Worm (Caenorhabditis elegans): ENCODE measurements around the gene Y38E10A.22.

Y38E10A.22 gene

ce11 chrII:12668148-12668547 lies 9.5 kb downstream of the Y38E10A.22 start:
- TF ChIP-seq sea-1 (GFP tag; conservative IDR thresholded peaks at IDR 0.05) = no peak
- no peak for TF ChIP-seq hmbx-1 (tag; optimal IDR thresholded peaks at IDR 0.05)
- no peak for TF ChIP-seq B0310.2 (tag; optimal IDR thresholded peaks at IDR 0.05)
- TF ChIP-seq hmg-4 (GFP tag; optimal IDR thresholded peaks at IDR 0.05) = no peak
- TF ChIP-seq pes-1 (GFP tag; IDR thresholded peaks at IDR 0.05) = no peak
- TF ChIP-seq hnd-1 (tag; optimal IDR thresholded peaks at IDR 0.05) = no peak
- no peak for TF ChIP-seq tbx-37 (GFP tag; conservative IDR thresholded peaks at IDR 0.05)

DNA sequence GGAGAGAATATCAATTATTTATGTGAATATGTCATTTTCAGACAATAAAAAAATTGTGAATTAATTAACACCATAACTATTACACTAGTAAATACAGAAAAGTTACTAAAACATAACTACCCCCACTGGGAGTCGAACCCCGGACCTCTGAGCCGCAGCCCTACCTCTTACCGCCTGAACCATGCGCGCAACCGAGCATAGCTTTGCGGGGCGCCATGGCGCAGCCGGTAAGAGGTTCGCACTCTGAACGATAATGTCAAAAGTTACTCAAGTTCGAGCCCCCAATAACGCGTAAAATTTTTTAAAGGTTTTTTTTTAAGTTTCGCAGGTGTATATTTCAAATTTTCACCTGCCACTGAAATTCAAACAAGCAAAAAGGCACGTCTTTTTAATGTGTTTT lies 11.6 kb downstream of the Y38E10A.22 start:
- TF ChIP-seq tbx-11 (GFP tag; IDR thresholded peaks at IDR 0.05) (no peak), tbx-37 (GFP tag; conservative IDR thresholded peaks at IDR 0.05) (no peak), flt-1 (GFP tag; IDR thresholded peaks at IDR 0.05) (no peak), hmg-4 (GFP tag; optimal IDR thresholded peaks at IDR 0.05) (no peak), pes-1 (GFP tag; IDR thresholded peaks at IDR 0.05) (no peak), F13C5.2 (tag; optimal IDR thresholded peaks at IDR 0.05) (no peak), ceh-36 (tag; optimal IDR thresholded peaks at IDR 0.05) (no peak), hnd-1 (tag; optimal IDR thresholded peaks at IDR 0.05) (no peak), B0310.2 (tag; optimal IDR thresholded peaks at IDR 0.05) (no peak), ama-1 (optimal IDR thresholded peaks at IDR 0.05) (no peak), ets-7 (tag; optimal IDR thresholded peaks at IDR 0.05) (no peak), hmbx-1 (tag; optimal IDR thresholded peaks at IDR 0.05) (no peak), sea-1 (GFP tag; conservative IDR thresholded peaks at IDR 0.05) (no peak), scrt-1 (GFP tag; IDR thresholded peaks at IDR 0.05) (no peak), aly-1 (tag; optimal IDR thresholded peaks at IDR 0.05) (no peak), ceh-13 (GFP tag; optimal IDR thresholded peaks at IDR 0.05) (no peak), tra-4 (tag; optimal IDR thresholded peaks at IDR 0.05) (no peak)

DNA sequence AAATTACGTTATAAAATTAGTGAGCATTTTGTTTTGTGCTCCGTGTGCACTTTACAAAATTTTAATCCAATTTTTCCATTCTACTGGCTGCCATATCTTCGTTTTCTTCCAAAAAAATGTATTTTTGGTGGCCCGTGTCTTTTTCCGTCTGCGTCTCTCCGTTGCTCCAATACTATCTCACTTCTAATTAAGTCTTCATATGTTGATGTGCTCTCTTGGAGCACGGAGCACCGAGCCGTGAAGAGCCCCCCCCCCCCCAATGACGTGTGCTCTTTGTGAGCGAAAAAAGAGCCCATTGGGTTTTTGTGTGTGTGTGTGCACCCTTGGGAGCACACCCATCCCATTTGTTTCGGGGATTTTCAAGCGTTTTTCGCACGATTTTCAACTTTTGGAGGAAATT lies 12.6 kb downstream of the Y38E10A.22 start:
- TF ChIP-seq ets-7 (tag; optimal IDR thresholded peaks at IDR 0.05) (no peak), ceh-13 (GFP tag; optimal IDR thresholded peaks at IDR 0.05) (no peak), pes-1 (GFP tag; IDR thresholded peaks at IDR 0.05) (no peak), ceh-36 (tag; optimal IDR thresholded peaks at IDR 0.05) (no peak), F13C5.2 (tag; optimal IDR thresholded peaks at IDR 0.05) (no peak), hmbx-1 (tag; optimal IDR thresholded peaks at IDR 0.05) (no peak), aly-1 (tag; optimal IDR thresholded peaks at IDR 0.05) (no peak), tbx-37 (GFP tag; conservative IDR thresholded peaks at IDR 0.05) (no peak), ama-1 (optimal IDR thresholded peaks at IDR 0.05) (no peak), scrt-1 (GFP tag; IDR thresholded peaks at IDR 0.05) (no peak), hmg-4 (GFP tag; optimal IDR thresholded peaks at IDR 0.05) (no peak), sea-1 (GFP tag; conservative IDR thresholded peaks at IDR 0.05) (no peak), B0310.2 (tag; optimal IDR thresholded peaks at IDR 0.05) (no peak), hnd-1 (tag; optimal IDR thresholded peaks at IDR 0.05) (no peak), tbx-11 (GFP tag; IDR thresholded peaks at IDR 0.05) (no peak), flt-1 (GFP tag; IDR thresholded peaks at IDR 0.05) (no peak), tra-4 (tag; optimal IDR thresholded peaks at IDR 0.05) (no peak)

ce11 chrII:12661930-12662329 lies 15.7 kb downstream of the Y38E10A.22 start:
- no peak for TF ChIP-seq F13C5.2 (tag; optimal IDR thresholded peaks at IDR 0.05)
- no peak for TF ChIP-seq ceh-13 (GFP tag; optimal IDR thresholded peaks at IDR 0.05)
- no peak for TF ChIP-seq hnd-1 (tag; optimal IDR thresholded peaks at IDR 0.05)
- TF ChIP-seq flt-1 (GFP tag; IDR thresholded peaks at IDR 0.05) = no peak
- no peak for TF ChIP-seq ama-1 (optimal IDR thresholded peaks at IDR 0.05)
- no peak for TF ChIP-seq tbx-11 (GFP tag; IDR thresholded peaks at IDR 0.05)
- no peak for TF ChIP-seq B0310.2 (tag; optimal IDR thresholded peaks at IDR 0.05)

DNA sequence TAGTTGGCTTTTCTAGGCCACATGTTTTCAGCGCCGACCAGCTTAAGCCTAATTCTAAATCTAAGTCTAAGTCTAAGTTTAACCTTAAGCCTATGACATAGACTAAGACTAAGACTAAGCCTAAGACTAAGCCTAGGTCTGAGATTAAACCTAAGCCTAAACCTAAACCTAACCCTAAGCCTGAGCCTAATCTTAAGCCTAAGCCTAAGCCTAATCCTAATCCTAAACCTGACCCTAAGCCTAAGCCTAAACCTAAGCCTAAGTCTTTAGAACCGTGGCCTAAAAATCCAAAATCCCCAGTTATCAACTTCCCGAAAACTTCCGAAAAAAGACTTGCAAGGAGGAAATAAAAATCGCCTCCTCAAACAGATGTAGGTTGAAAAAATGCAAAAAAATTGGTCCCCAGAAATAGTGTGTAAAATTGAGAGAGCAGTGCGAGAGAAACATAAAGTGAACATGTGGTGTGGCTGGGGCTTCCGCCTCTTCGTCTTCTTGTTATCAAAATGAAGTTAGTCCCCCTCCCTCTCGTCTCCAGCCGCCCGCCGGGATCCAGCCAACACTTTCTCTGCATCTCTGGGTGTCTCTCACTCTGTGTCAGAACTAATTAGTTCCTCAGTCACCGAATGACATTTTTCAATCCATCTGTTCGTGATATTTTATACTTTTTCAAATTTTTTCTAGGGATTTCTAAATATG lies 17.8 kb downstream of the Y38E10A.22 start:
- peak; percentile 87 for TF ChIP-seq ceh-36 (tag; optimal IDR thresholded peaks at IDR 0.05)
- no peak for TF ChIP-seq ama-1 (optimal IDR thresholded peaks at IDR 0.05)

DNA sequence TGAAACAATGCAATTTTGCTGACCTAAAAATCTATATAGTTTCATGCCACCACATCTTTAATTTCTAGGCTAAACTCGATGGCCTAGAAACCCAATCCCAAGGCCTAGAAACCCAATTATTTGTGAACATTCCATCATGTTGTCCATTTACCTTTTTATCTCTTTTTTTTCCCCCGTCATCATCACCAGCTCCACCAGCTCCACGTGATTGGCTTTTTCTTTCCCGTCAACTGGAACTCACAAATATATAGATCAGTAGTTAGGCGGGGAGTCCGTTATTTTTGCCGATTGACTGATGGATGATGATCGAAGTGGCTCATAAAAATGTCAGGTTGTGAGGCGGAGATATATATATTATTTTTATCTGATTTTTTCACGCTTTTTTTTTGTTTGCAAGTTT lies 19.2 kb downstream of the Y38E10A.22 start:
- TF ChIP-seq hmg-4 (GFP tag; optimal IDR thresholded peaks at IDR 0.05) (no peak), tra-4 (tag; optimal IDR thresholded peaks at IDR 0.05) (no peak), sea-1 (GFP tag; conservative IDR thresholded peaks at IDR 0.05) (no peak), ama-1 (optimal IDR thresholded peaks at IDR 0.05) (no peak), F13C5.2 (tag; optimal IDR thresholded peaks at IDR 0.05) (no peak), hnd-1 (tag; optimal IDR thresholded peaks at IDR 0.05) (no peak), ceh-36 (tag; optimal IDR thresholded peaks at IDR 0.05) (no peak), pes-1 (GFP tag; IDR thresholded peaks at IDR 0.05) (no peak), flt-1 (GFP tag; IDR thresholded peaks at IDR 0.05) (no peak), ceh-13 (GFP tag; optimal IDR thresholded peaks at IDR 0.05) (no peak), aly-1 (tag; optimal IDR thresholded peaks at IDR 0.05) (no peak), ets-7 (tag; optimal IDR thresholded peaks at IDR 0.05) (no peak), tbx-11 (GFP tag; IDR thresholded peaks at IDR 0.05) (no peak), B0310.2 (tag; optimal IDR thresholded peaks at IDR 0.05) (no peak), scrt-1 (GFP tag; IDR thresholded peaks at IDR 0.05) (no peak), tbx-37 (GFP tag; conservative IDR thresholded peaks at IDR 0.05) (no peak)

DNA sequence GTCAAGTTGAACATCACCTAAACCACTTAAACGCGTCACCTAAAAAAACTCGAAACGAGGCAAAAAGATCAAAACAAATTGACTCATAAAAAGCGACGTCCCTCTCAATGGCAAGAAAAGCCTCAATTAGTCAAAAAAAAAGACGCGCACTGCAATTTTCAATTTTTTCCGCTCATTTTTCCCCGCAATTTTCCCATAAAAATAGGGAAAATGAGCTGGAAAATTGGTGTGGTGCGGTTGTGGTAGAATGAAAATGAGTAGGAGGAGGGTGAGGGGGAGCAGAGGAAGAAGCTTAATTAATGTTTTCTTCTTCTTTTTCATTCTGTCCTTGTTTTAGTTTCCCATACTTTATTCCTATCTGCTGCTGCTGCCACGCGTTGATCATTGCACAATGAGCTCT lies 20.0 kb downstream of the Y38E10A.22 start:
- no peak for TF ChIP-seq flt-1 (GFP tag; IDR thresholded peaks at IDR 0.05)
- no peak for TF ChIP-seq tbx-11 (GFP tag; IDR thresholded peaks at IDR 0.05)
- no peak for TF ChIP-seq ama-1 (optimal IDR thresholded peaks at IDR 0.05)
- TF ChIP-seq hmbx-1 (tag; optimal IDR thresholded peaks at IDR 0.05) = no peak

DNA sequence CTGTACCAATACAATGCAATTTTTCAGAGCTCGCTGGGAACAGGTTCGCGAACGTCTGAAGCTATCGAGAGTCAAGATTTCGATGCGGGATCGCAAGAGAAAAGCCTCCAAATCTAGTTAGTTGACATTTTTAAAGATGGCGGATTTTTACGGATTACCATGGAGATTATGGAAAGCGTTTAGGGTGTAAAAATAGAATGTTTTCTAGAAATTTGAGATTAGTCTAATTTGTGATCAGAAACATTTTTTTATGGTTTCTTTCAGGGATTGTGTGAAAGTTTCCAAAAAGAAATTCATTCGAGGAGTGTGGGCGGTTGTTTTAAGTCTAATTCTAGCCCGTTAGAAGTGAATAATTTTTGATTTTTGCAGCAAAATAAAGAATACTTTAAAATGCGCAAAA lies 21.8 kb downstream of the Y38E10A.22 start:
- TF ChIP-seq pes-1 (GFP tag; IDR thresholded peaks at IDR 0.05) = no peak
- no peak for TF ChIP-seq hmg-4 (GFP tag; optimal IDR thresholded peaks at IDR 0.05)
- no peak for TF ChIP-seq tbx-37 (GFP tag; conservative IDR thresholded peaks at IDR 0.05)
- TF ChIP-seq ceh-36 (tag; optimal IDR thresholded peaks at IDR 0.05) = no peak

All from whole organism, early embryonic.